Worm (Caenorhabditis elegans) whole organism, L3 larva: ENCODE data around the gene par-5.

ENCODE experiments used
- fos-1 ChIP-seq: fragments of 150-350 bp; optimal IDR thresholded peaks from 2 replicates; lab custom pipeline; 2014; ENCODE audit warnings: missing biosample characterization, missing genetic modification characterization
- jun-1 ChIP-seq: fragments of 150-350 bp; optimal IDR thresholded peaks from 2 replicates; lab custom pipeline; 2014; ENCODE audit warnings: missing biosample characterization, missing genetic modification reagents, missing genetic modification characterization

DNA sequence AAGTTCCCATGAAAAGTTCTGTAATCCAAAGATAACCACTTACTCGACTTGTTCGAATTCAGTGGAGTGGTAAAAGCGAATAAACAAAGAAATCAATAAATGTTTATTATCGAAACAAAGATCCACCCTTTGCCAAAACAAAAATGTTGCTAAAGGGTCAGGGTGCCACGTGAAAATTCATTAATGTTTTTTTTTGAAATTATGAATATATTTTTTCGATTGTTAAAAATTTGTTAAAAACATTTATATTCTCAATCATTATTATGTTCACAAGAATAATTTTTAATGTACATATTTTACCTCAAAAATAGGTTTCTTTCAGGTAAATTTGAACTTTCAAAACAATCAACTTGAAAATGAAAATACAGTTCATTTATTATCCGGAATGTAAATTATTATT, 18.7 kb downstream of the par-5 start, which contains the start of gene H01G02.4:
- TF ChIP-seq fos-1 (tag; lab: Kevin White, UChicago) = no peak
- no peak for TF ChIP-seq jun-1 (tag; lab: Kevin White, UChicago)
